Worm (Caenorhabditis elegans): ENCODE results near the gene ttll-12.
A peak's percentile ranks its signal among the peaks of the same experiment; 100 is the strongest.

The ttll-12 gene

ce11 chrII:9343955-9344354 lies 5.2 kb downstream of the ttll-12 start:
- peak; percentile 54 for TF ChIP-seq nhr-129 (tag; optimal IDR thresholded peaks at IDR 0.05)
- peak; percentile 44 for TF ChIP-seq egl-27 (tag; optimal IDR thresholded peaks at IDR 0.05)
- peak; percentile 85 for TF ChIP-seq blmp-1 (tag; optimal IDR thresholded peaks at IDR 0.05; ENCODE audit: insufficient read depth)
- peak; percentile 67 for TF ChIP-seq sma-3 (GFP tag; optimal IDR thresholded peaks at IDR 0.05)
- TF ChIP-seq nhr-21 (tag; optimal IDR thresholded peaks at IDR 0.05): peak; percentile 93
- peak; percentile 21 for TF ChIP-seq fos-1 (tag; optimal IDR thresholded peaks at IDR 0.05)
- TF ChIP-seq alr-1 (tag; optimal IDR thresholded peaks at IDR 0.05): no peak
- peak; percentile 43 for TF ChIP-seq gmeb-1 (tag; optimal IDR thresholded peaks at IDR 0.05)
- peak; percentile 77 for TF ChIP-seq sma-9 (GFP tag; optimal IDR thresholded peaks at IDR 0.05)
- TF ChIP-seq sma-9 (tag; optimal IDR thresholded peaks at IDR 0.05): no peak
- TF ChIP-seq lsy-2 (tag; optimal IDR thresholded peaks at IDR 0.05): peak in 1 of 2 experiments; percentile 9
- peak; percentile 69 for TF ChIP-seq nhr-25 (tag; optimal IDR thresholded peaks at IDR 0.05)
- no peak for TF ChIP-seq ceh-82 (tag; optimal IDR thresholded peaks at IDR 0.05)
- peak in 1 of 2 experiments; percentile 7 for TF ChIP-seq mdl-1 (tag; optimal IDR thresholded peaks at IDR 0.05)
- no peak for TF ChIP-seq nhr-11 (tag; optimal IDR thresholded peaks at IDR 0.05)

ce11 chrII:9345116-9345515 lies 6.3 kb downstream of the ttll-12 start:
- no peak for TF ChIP-seq elt-1 (tag; optimal IDR thresholded peaks at IDR 0.05)
- peak; percentile 45 for TF ChIP-seq sma-9 (GFP tag; optimal IDR thresholded peaks at IDR 0.05)
- no peak for TF ChIP-seq sma-9 (tag; optimal IDR thresholded peaks at IDR 0.05)
- TF ChIP-seq unc-39 (tag; optimal IDR thresholded peaks at IDR 0.05): no peak
- TF ChIP-seq nhr-6 (tag; optimal IDR thresholded peaks at IDR 0.05): no peak
- TF ChIP-seq sma-3 (GFP tag; optimal IDR thresholded peaks at IDR 0.05): no peak
- TF ChIP-seq blmp-1 (tag; optimal IDR thresholded peaks at IDR 0.05; ENCODE audit: insufficient read depth): peak; percentile 37
- no peak for TF ChIP-seq nhr-237 (tag; optimal IDR thresholded peaks at IDR 0.05)

ce11 chrII:9345794-9346193 lies 7.0 kb downstream of the ttll-12 start:
- TF ChIP-seq mbf-1 (tag; optimal IDR thresholded peaks at IDR 0.05) (no peak), F13H6.1 (tag; optimal IDR thresholded peaks at IDR 0.05) (no peak), elt-1 (tag; optimal IDR thresholded peaks at IDR 0.05) (no peak), skn-1 (tag; optimal IDR thresholded peaks at IDR 0.05) (no peak), C34F6.9 (tag; optimal IDR thresholded peaks at IDR 0.05) (no peak), nhr-23 (tag; optimal IDR thresholded peaks at IDR 0.05) (no peak), lin-13 (GFP tag; optimal IDR thresholded peaks at IDR 0.05) (no peak), ztf-1 (GFP tag; conservative IDR thresholded peaks at IDR 0.05) (no peak), unc-39 (tag; optimal IDR thresholded peaks at IDR 0.05) (no peak)

ce11 chrII:9346490-9346889 lies 7.7 kb downstream of the ttll-12 start, which contains the start of gene F42A8.1:
Gene F42A8.1, minus strand, starts transcription at chrII:9346590.
- TF ChIP-seq unc-62 (GFP tag; optimal IDR thresholded peaks at IDR 0.05): no peak
- TF ChIP-seq R02D3.7 (tag; optimal IDR thresholded peaks at IDR 0.05): no peak
- no peak for TF ChIP-seq mbf-1 (tag; optimal IDR thresholded peaks at IDR 0.05)
- TF ChIP-seq nhr-25 (tag; optimal IDR thresholded peaks at IDR 0.05): no peak
- TF ChIP-seq nhr-129 (tag; optimal IDR thresholded peaks at IDR 0.05): no peak
- no peak for TF ChIP-seq snpc-4 (tag; optimal IDR thresholded peaks at IDR 0.05)
- TF ChIP-seq nhr-77 (tag; optimal IDR thresholded peaks at IDR 0.05): no peak
- TF ChIP-seq sma-9 (GFP tag; optimal IDR thresholded peaks at IDR 0.05): no peak
- no peak for TF ChIP-seq sma-9 (tag; optimal IDR thresholded peaks at IDR 0.05)
- no peak for TF ChIP-seq ceh-16 (tag; optimal IDR thresholded peaks at IDR 0.05)
- TF ChIP-seq lin-11 (tag; optimal IDR thresholded peaks at IDR 0.05): no peak
- no peak for TF ChIP-seq nhr-12 (tag; optimal IDR thresholded peaks at IDR 0.05)
- no peak for TF ChIP-seq ztf-1 (GFP tag; conservative IDR thresholded peaks at IDR 0.05)
- no peak for TF ChIP-seq nhr-10 (tag; optimal IDR thresholded peaks at IDR 0.05)

- TF ChIP-seq alr-1 (tag; optimal IDR thresholded peaks at IDR 0.05): no peak
- no peak for TF ChIP-seq ama-1 (optimal IDR thresholded peaks at IDR 0.05)
- TF ChIP-seq nhr-11 (tag; optimal IDR thresholded peaks at IDR 0.05): no peak
- TF ChIP-seq skn-1 (tag; optimal IDR thresholded peaks at IDR 0.05): no peak
- TF ChIP-seq lin-13 (GFP tag; optimal IDR thresholded peaks at IDR 0.05): no peak
These were observed 8.6 kb downstream of the ttll-12 start for ce11 chrII:9347444-9347843.
